Fruit fly (Drosophila melanogaster): ENCODE data around the gene Alp1.
A peak's percentile ranks its signal among the peaks of the same experiment; 100 is the strongest.

Alp1 gene

DNA sequence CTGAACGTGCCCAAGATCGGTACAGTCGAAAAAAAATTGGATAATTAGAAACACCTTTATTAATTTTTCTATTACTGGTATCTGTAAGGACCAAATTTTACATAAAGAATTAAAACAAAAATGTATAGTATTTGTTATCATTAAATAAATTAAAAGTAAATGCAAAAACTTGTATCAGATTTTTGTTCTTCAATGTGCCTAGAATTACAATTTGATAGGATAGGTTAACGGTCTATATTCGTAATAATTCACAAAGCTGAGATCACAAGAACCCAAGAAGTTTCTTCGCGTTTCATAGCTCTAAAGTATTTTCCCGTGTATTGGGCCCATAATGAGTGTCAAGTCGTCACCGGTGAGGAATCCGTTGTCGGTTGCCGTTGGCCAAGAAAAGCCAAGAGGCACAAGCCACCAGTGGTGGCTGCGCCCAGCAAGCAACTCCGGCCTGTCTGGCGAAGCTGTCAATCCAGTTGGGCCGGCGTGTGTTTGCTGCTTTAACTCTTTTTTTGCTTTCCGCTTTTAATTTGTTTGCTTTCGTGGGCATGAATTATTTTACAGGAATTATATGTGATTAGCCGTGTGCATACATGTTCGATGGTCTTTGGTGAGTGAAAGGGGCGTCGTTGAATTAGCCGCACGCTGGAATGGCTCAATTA is 26.6 kb downstream of the Alp1 start:
- TF ChIP-seq Pif1B (GFP tag; optimal IDR thresholded peaks at IDR 0.05) (peak; percentile 65), fd96Ca (GFP tag; IDR thresholded peaks at IDR 0.05) (0 out of 3 replicates have a peak, but pooled peaks have one; percentile 37), Pif1A (GFP tag; optimal IDR thresholded peaks at IDR 0.05) (peak; percentile 69), rn (GFP tag; IDR thresholded peaks at IDR 0.05) (no peak), Snoo (tag; optimal IDR thresholded peaks at IDR 0.05) (no peak), CG14655 (GFP tag; optimal IDR thresholded peaks at IDR 0.05) (peak; percentile 84), Ets98B (GFP tag; IDR thresholded peaks at IDR 0.05) (peak; percentile 16; the same call in 1 of the 2 replicates), CG4496 (GFP tag; IDR thresholded peaks at IDR 0.05) (0 out of 3 replicates have a peak, but pooled peaks have one; percentile 28), CG9948 (tag; optimal IDR thresholded peaks at IDR 0.05) (peak; percentile 73), CG15710 (tag; optimal IDR thresholded peaks at IDR 0.05) (peak; percentile 79), D1 (tag; optimal IDR thresholded peaks at IDR 0.05) (peak; percentile 20), CG13204 (GFP tag; optimal IDR thresholded peaks at IDR 0.05) (peak; percentile 26), CG32121 (GFP tag; IDR thresholded peaks at IDR 0.05) (peak; percentile 47), CG12605 (GFP tag; IDR thresholded peaks at IDR 0.05) (no peak), CG8301 (tag; optimal IDR thresholded peaks at IDR 0.05) (peak; percentile 79), CG34367 (tag; optimal IDR thresholded peaks at IDR 0.05) (peak; percentile 56), gl (tag; optimal IDR thresholded peaks at IDR 0.05) (no peak), CG17806 (tag; optimal IDR thresholded peaks at IDR 0.05) (no peak), CG8159 (tag; optimal IDR thresholded peaks at IDR 0.05) (peak; percentile 84), CG10348 (GFP tag; IDR thresholded peaks at IDR 0.05) (no peak), EcR (GFP tag; optimal IDR thresholded peaks at IDR 0.05) (no peak)

DNA sequence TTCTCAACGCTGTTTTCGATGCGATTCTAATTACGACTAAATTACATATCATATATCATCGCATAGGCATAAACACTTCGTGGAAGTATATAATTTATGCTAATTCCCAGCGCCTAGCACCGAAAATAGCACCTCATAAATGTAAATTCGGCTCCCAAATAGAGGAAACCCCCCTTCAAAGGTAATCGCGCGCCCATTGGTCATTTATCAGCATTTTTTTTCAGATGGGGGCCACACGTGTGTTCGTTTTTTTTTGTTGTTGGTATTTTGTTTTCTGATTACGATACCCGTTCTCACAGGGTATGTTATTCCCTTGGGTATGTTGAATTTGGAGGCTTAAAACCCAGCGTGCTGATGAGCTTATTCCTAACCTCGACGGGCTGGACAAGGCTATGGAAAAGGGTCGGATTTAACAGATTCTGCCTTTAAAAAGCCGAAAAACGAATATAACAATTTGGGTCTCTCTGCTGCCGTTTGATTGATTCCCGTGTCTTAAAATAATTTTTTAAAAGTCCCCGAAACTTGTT is 27.6 kb downstream of the Alp1 start:
- TF ChIP-seq fd96Ca (GFP tag; IDR thresholded peaks at IDR 0.05) (no peak), D1 (tag; optimal IDR thresholded peaks at IDR 0.05) (no peak), Pif1B (GFP tag; optimal IDR thresholded peaks at IDR 0.05) (no peak), rn (GFP tag; IDR thresholded peaks at IDR 0.05) (no peak)

DNA sequence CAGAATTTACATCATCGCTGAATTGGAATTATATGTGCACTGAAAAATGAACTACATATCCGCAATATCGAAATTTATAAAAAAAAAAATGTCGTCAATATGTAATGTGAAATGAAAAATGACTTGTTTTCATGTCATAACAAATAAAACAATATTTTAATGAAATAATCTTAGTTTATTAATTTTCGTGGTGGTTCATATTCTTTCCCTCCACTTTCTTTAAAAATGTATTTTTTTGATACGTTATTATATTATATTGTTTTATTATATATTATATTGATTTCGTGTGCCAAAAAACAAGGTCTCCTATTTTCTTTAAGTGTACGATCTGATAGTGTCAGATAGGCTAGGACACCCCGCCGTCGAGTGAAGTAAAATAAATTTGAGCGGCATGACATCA is 30.3 kb downstream of the Alp1 start:
- TF ChIP-seq gl (tag; optimal IDR thresholded peaks at IDR 0.05) (no peak), CG15710 (tag; optimal IDR thresholded peaks at IDR 0.05) (no peak), CG17806 (tag; optimal IDR thresholded peaks at IDR 0.05) (no peak), Ets98B (GFP tag; IDR thresholded peaks at IDR 0.05) (no peak), CG12605 (GFP tag; IDR thresholded peaks at IDR 0.05) (no peak), Pif1A (GFP tag; optimal IDR thresholded peaks at IDR 0.05) (peak; percentile 9), CG14655 (GFP tag; optimal IDR thresholded peaks at IDR 0.05) (no peak)

DNA sequence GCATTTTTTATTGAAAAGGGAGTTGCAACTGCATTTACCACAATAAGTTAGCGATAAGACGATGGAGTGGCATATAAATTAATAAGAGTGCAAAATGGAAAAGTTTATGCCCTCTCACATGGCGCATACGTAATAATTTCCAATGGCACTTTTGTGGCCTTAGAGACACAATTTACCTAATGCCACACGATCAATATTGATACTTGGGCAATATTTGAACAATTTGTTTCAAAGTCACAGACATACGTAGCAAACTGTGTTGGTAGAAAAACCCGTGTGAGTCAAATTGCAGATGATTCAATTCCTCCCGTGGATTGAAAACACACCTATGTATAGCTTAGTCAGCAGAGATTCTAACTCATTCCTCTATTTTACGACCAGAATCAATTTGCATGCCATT is 32.5 kb downstream of the Alp1 start:
- TF ChIP-seq CG9948 (tag; optimal IDR thresholded peaks at IDR 0.05) (no peak), CG8301 (tag; optimal IDR thresholded peaks at IDR 0.05) (no peak), D1 (tag; optimal IDR thresholded peaks at IDR 0.05) (no peak), CG12605 (GFP tag; IDR thresholded peaks at IDR 0.05) (no peak), Snoo (tag; optimal IDR thresholded peaks at IDR 0.05) (no peak), CG32121 (GFP tag; IDR thresholded peaks at IDR 0.05) (no peak), CG13204 (GFP tag; optimal IDR thresholded peaks at IDR 0.05) (no peak), CG15710 (tag; optimal IDR thresholded peaks at IDR 0.05) (no peak), CG14655 (GFP tag; optimal IDR thresholded peaks at IDR 0.05) (no peak), CG34367 (tag; optimal IDR thresholded peaks at IDR 0.05) (no peak)

DNA sequence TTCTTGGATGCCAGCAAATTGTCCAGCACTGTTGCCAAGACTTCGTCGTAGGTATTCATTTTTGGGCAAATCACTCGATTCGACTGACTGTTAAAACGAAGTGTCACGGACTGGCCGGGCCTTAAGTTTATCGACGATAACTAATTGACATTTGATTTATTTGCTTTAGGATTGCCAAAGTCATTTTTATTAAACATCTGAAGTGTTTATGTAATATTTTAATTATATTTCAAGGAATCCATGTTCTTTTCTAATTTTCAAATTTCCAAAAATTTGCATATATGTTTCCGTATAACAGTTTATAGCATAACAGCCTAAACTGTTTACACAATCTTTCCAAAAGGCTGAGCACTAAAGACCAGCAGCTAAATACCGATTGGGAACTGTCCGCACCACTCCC is 38.0 kb downstream of the Alp1 start, which contains the start of gene sa:
Gene sa (minus strand): TSS at position 101 of the 400 bp plus-strand sequence.
- no peak for TF ChIP-seq EcR (GFP tag; optimal IDR thresholded peaks at IDR 0.05)
- TF ChIP-seq CG15710 (tag; optimal IDR thresholded peaks at IDR 0.05): no peak
- TF ChIP-seq D1 (tag; optimal IDR thresholded peaks at IDR 0.05): no peak
- TF ChIP-seq CG12605 (GFP tag; IDR thresholded peaks at IDR 0.05): no peak
- TF ChIP-seq CG4496 (GFP tag; IDR thresholded peaks at IDR 0.05): no peak

DNA sequence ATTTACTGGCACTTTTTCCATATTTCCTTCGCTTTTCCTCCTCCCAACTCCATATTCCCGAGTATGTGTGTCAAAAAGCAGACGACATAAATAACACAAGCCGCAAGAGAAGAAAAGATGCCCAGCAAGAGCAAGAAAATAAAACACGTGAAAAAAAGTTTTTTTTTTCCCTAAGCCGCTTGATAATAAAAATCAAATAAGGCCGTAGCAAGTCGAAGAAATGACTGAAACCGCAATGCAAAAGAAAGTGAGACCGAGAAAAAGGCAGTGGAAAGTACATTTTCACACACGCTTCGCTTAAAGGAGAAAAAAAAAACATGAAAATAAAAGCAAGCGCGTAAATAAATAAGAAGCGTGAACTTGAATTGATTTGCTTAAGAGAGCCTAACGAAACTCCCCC is 42.1 kb downstream of the Alp1 start:
- TF ChIP-seq gl (tag; optimal IDR thresholded peaks at IDR 0.05) (no peak), CG10348 (GFP tag; IDR thresholded peaks at IDR 0.05) (no peak), CG13204 (GFP tag; optimal IDR thresholded peaks at IDR 0.05) (no peak), CG8159 (tag; optimal IDR thresholded peaks at IDR 0.05) (no peak), Pif1A (GFP tag; optimal IDR thresholded peaks at IDR 0.05) (no peak), Ets98B (GFP tag; IDR thresholded peaks at IDR 0.05) (no peak), D1 (tag; optimal IDR thresholded peaks at IDR 0.05) (no peak), Pif1B (GFP tag; optimal IDR thresholded peaks at IDR 0.05) (no peak), fd96Ca (GFP tag; IDR thresholded peaks at IDR 0.05) (no peak), CG15710 (tag; optimal IDR thresholded peaks at IDR 0.05) (no peak), Snoo (tag; optimal IDR thresholded peaks at IDR 0.05) (no peak), CG9948 (tag; optimal IDR thresholded peaks at IDR 0.05) (no peak), CG17806 (tag; optimal IDR thresholded peaks at IDR 0.05) (no peak), CG14655 (GFP tag; optimal IDR thresholded peaks at IDR 0.05) (no peak)

DNA sequence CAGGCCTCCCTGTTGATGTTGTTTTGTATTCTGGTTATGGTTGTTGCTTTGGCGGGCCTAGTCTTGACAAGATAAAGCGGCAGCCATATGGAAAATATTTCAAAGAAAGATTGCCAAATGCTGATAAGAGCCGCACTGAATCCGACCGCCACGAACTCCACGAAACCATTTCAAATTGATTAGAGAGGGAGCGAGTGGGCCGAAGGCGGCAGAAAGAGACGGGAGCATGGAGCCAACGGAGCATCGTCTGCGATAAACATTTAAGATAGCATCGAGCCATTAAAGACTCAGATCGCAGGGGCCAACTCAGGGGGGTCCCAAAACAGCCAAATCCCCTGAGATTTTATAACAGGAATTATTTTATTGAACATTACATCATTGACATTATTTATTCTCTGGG is 44.4 kb downstream of the Alp1 start:
- TF ChIP-seq CG13204 (GFP tag; optimal IDR thresholded peaks at IDR 0.05): no peak
- no peak for TF ChIP-seq D1 (tag; optimal IDR thresholded peaks at IDR 0.05)
- no peak for TF ChIP-seq Ets98B (GFP tag; IDR thresholded peaks at IDR 0.05)
- no peak for TF ChIP-seq CG34367 (tag; optimal IDR thresholded peaks at IDR 0.05)
- TF ChIP-seq CG32121 (GFP tag; IDR thresholded peaks at IDR 0.05): no peak
- no peak for TF ChIP-seq CG4496 (GFP tag; IDR thresholded peaks at IDR 0.05)
- TF ChIP-seq Snoo (tag; optimal IDR thresholded peaks at IDR 0.05): no peak
- TF ChIP-seq rn (GFP tag; IDR thresholded peaks at IDR 0.05): no peak
- no peak for TF ChIP-seq fd96Ca (GFP tag; IDR thresholded peaks at IDR 0.05)
- no peak for TF ChIP-seq gl (tag; optimal IDR thresholded peaks at IDR 0.05)
- no peak for TF ChIP-seq CG10348 (GFP tag; IDR thresholded peaks at IDR 0.05)
- no peak for TF ChIP-seq CG14655 (GFP tag; optimal IDR thresholded peaks at IDR 0.05)
- TF ChIP-seq EcR (GFP tag; optimal IDR thresholded peaks at IDR 0.05): no peak
- TF ChIP-seq Pif1B (GFP tag; optimal IDR thresholded peaks at IDR 0.05): no peak
- no peak for TF ChIP-seq CG17806 (tag; optimal IDR thresholded peaks at IDR 0.05)
